Fruit fly (Drosophila melanogaster) whole organism, embryonic: ENCODE data around the gene CG7739.
A peak's percentile ranks its signal among the peaks of the same experiment; 100 is the strongest.

Experiments
- Ada2b ChIP-seq: fragments of 200-800 bp; sonication (Bioruptor generic); IDR thresholded peaks from 2 replicates; pipeline ENCODE4 v1.3.6; 2022; ENCODE audit warnings: missing biosample characterization, missing genetic modification characterization
- Blimp-1 ChIP-seq: fragments of 200-800 bp; sonication (Bioruptor generic); optimal IDR thresholded peaks from 3 replicates; lab custom pipeline; 2018; ENCODE audit warnings: missing biosample characterization, missing genetic modification characterization, mild to moderate bottlenecking, moderate library complexity, missing genetic modification reagents
- BtbVII ChIP-seq: fragments of 200-800 bp; sonication (Bioruptor generic); optimal IDR thresholded peaks from 3 replicates; lab custom pipeline; 2017; ENCODE audit warnings: missing biosample characterization, mild to moderate bottlenecking, missing genetic modification characterization
- CG10267 ChIP-seq: fragments of 200-800 bp; sonication (Bioruptor generic); optimal IDR thresholded peaks from 2 replicates; lab custom pipeline; 2018; ENCODE audit warnings: missing biosample characterization, mild to moderate bottlenecking, missing genetic modification characterization, moderate library complexity
- CG10274 ChIP-seq: fragments of 200-800 bp; sonication (Bioruptor generic); optimal IDR thresholded peaks from 3 replicates; lab custom pipeline; 2017; ENCODE audit warnings: missing biosample characterization, mild to moderate bottlenecking, missing genetic modification characterization
- CG10431 ChIP-seq: fragments of 200-800 bp; sonication (Bioruptor generic); optimal IDR thresholded peaks from 3 replicates; lab custom pipeline; 2018; ENCODE audit warnings: missing biosample characterization, mild to moderate bottlenecking, missing genetic modification characterization
- CG10959 ChIP-seq: fragments of 200-800 bp; sonication (Bioruptor generic); IDR thresholded peaks from 2 replicates; pipeline ENCODE4 v1.3.6; 2022; ENCODE audit warnings: missing biosample characterization, missing genetic modification characterization
- CG11085 ChIP-seq: fragments of 200-800 bp; sonication (Bioruptor generic); IDR thresholded peaks from 2 replicates; pipeline ENCODE4 v1.3.6; 2022; ENCODE audit warnings: missing biosample characterization, missing genetic modification characterization
- CG11456 ChIP-seq: fragments of 200-800 bp; sonication (Bioruptor generic); IDR thresholded peaks from 3 replicates; pipeline ENCODE4 v1.3.6; 2022; ENCODE audit warnings: missing biosample characterization, missing genetic modification characterization
- CG12659 ChIP-seq: fragments of 200-800 bp; sonication (Bioruptor generic); optimal IDR thresholded peaks from 3 replicates; lab custom pipeline; 2017; ENCODE audit warnings: mild to moderate bottlenecking, missing biosample characterization, missing genetic modification reagents, missing genetic modification characterization
- CG17186 ChIP-seq: fragments of 200-800 bp; sonication (Bioruptor generic); optimal IDR thresholded peaks from 3 replicates; lab custom pipeline; 2017; ENCODE audit warnings: missing biosample characterization, missing genetic modification reagents, missing genetic modification characterization
- CG17328 ChIP-seq: fragments of 200-800 bp; sonication (Bioruptor generic); IDR thresholded peaks from 2 replicates; pipeline ENCODE4 v1.3.6; 2022; ENCODE audit warnings: missing biosample characterization, missing genetic modification characterization
- CG17385 ChIP-seq: fragments of 200-800 bp; sonication (Bioruptor generic); optimal IDR thresholded peaks from 3 replicates; lab custom pipeline; 2018; ENCODE audit warnings: missing biosample characterization, mild to moderate bottlenecking, missing genetic modification characterization
- CG18619 ChIP-seq: fragments of 200-800 bp; sonication (Bioruptor generic); optimal IDR thresholded peaks from 3 replicates; lab custom pipeline; 2017; ENCODE audit warnings: missing biosample characterization, mild to moderate bottlenecking, missing genetic modification characterization
- CG2889 ChIP-seq: fragments of 200-800 bp; sonication (Bioruptor generic); IDR thresholded peaks from 3 replicates; pipeline ENCODE4 v1.3.6; 2022; ENCODE audit warnings: missing biosample characterization, missing genetic modification characterization
- CG4730 ChIP-seq: fragments of 200-800 bp; sonication (Bioruptor generic); IDR thresholded peaks from 2 replicates; pipeline ENCODE4 v1.3.6; 2022; ENCODE audit warnings: missing biosample characterization, missing genetic modification characterization
- CG7271 ChIP-seq: fragments of 200-800 bp; sonication (Bioruptor generic); optimal IDR thresholded peaks from 2 replicates; lab custom pipeline; 2018; ENCODE audit warnings: missing biosample characterization, mild to moderate bottlenecking, missing genetic modification characterization, moderate library complexity
- CG7556 ChIP-seq: fragments of 200-800 bp; sonication (Bioruptor generic); optimal IDR thresholded peaks from 2 replicates; lab custom pipeline; 2017; ENCODE audit warnings: missing biosample characterization, mild to moderate bottlenecking, missing genetic modification characterization
- CG9437 ChIP-seq: fragments of 200-800 bp; sonication (Bioruptor generic); optimal IDR thresholded peaks from 2 replicates; lab custom pipeline; 2018; ENCODE audit warnings: missing biosample characterization, mild to moderate bottlenecking, missing genetic modification characterization
- CTCF ChIP-seq: fragments of 200-800 bp; sonication (Bioruptor generic); optimal IDR thresholded peaks from 2 replicates; lab custom pipeline; 2017; ENCODE audit warnings: missing biosample characterization, mild to moderate bottlenecking, missing genetic modification characterization, moderate library complexity
- Deaf1 ChIP-seq: fragments of 200-800 bp; optimal IDR thresholded peaks from 3 replicates; lab custom pipeline; 2019; ENCODE audit warnings: missing biosample characterization, mild to moderate bottlenecking, missing genetic modification characterization, moderate library complexity
- Fer3 ChIP-seq: fragments of 200-800 bp; sonication (Bioruptor generic); optimal IDR thresholded peaks from 2 replicates; lab custom pipeline; 2018; ENCODE audit warnings: missing biosample characterization, mild to moderate bottlenecking, missing genetic modification characterization, moderate library complexity
- HmgZ ChIP-seq: fragments of 200-800 bp; sonication (Bioruptor generic); optimal IDR thresholded peaks from 2 replicates; lab custom pipeline; 2018; ENCODE audit warnings: missing biosample characterization, mild to moderate bottlenecking, missing genetic modification characterization
- Ravus ChIP-seq: fragments of 200-800 bp; sonication (Bioruptor generic); IDR thresholded peaks from 2 replicates; pipeline ENCODE4 v1.3.6; 2022; ENCODE audit warnings: missing biosample characterization, missing genetic modification characterization
- Six4 ChIP-seq: fragments of 200-800 bp; sonication (Bioruptor generic); optimal IDR thresholded peaks from 2 replicates; lab custom pipeline; 2016; ENCODE audit warnings: missing biosample characterization, missing genetic modification characterization
- Sry-β ChIP-seq: fragments of 200-800 bp; sonication (Bioruptor generic); optimal IDR thresholded peaks from 2 replicates; lab custom pipeline; 2018; ENCODE audit warnings: missing biosample characterization, mild to moderate bottlenecking, missing genetic modification characterization, moderate library complexity
- Stat92E ChIP-seq, 3 experiments: fragments of >200 bp in 2 of 3; fragments of 200-800 bp in 1 of 3; sonication (Bioruptor generic) in 1 of 3; optimal IDR thresholded peaks; 2 replicates each; lab custom pipeline; 2017 to 2019; ENCODE audit warnings: missing biosample characterization in 3 of 3, missing genetic modification characterization in 3 of 3, mild to moderate bottlenecking in 1 of 3, moderate library complexity in 1 of 3
- Trl ChIP-seq, 3 experiments: fragments of >200 bp in 2 of 3; fragments of 200-800 bp in 1 of 3; sonication (Bioruptor generic) in 1 of 3; optimal IDR thresholded peaks; 2 replicates in 1 of 3; 3 replicates in 2 of 3; lab custom pipeline; 2016 to 2017; ENCODE audit warnings: missing biosample characterization in 1 of 3, missing genetic modification characterization in 1 of 3
- Vsx1 ChIP-seq: fragments of 200-800 bp; sonication (Bioruptor generic); optimal IDR thresholded peaks from 2 replicates; lab custom pipeline; 2017; ENCODE audit warnings: missing biosample characterization, mild to moderate bottlenecking, missing genetic modification characterization, missing genetic modification reagents
- bab2 ChIP-seq: fragments of 200-800 bp; sonication (Bioruptor generic); optimal IDR thresholded peaks from 2 replicates; lab custom pipeline; 2016; ENCODE audit warnings: missing biosample characterization, missing genetic modification characterization
- cg ChIP-seq: fragments of 200-800 bp; sonication (Bioruptor generic); optimal IDR thresholded peaks from 3 replicates; lab custom pipeline; 2019; ENCODE audit warnings: missing biosample characterization, mild to moderate bottlenecking, missing genetic modification characterization, moderate library complexity
- chinmo ChIP-seq: fragments of 200-800 bp; sonication (Bioruptor generic); IDR thresholded peaks from 4 replicates; pipeline ENCODE4 v1.3.6; 2022; ENCODE audit warnings: missing biosample characterization, missing genetic modification characterization; ENCODE audit not compliant: partially characterized antibody
- crol ChIP-seq: fragments of 200-800 bp; sonication (Bioruptor generic); IDR thresholded peaks from 2 replicates; pipeline ENCODE4 v1.3.6; 2022; ENCODE audit warnings: missing biosample characterization, missing genetic modification characterization
- dm ChIP-seq: fragments of 200-800 bp; sonication (Bioruptor generic); optimal IDR thresholded peaks from 3 replicates; lab custom pipeline; 2016; ENCODE audit warnings: missing biosample characterization, missing genetic modification characterization
- gem ChIP-seq: fragments of 200-800 bp; sonication (Bioruptor generic); optimal IDR thresholded peaks from 2 replicates; lab custom pipeline; 2019; ENCODE audit warnings: missing biosample characterization, mild to moderate bottlenecking, missing genetic modification characterization, moderate library complexity
- gfzf ChIP-seq: fragments of 200-800 bp; sonication (Bioruptor generic); optimal IDR thresholded peaks from 2 replicates; lab custom pipeline; 2016; ENCODE audit warnings: missing biosample characterization, mild to moderate bottlenecking, missing genetic modification characterization, moderate library complexity
- hth ChIP-seq: fragments of >200 bp; optimal IDR thresholded peaks from 2 replicates; lab custom pipeline; 2017; ENCODE audit warnings: inconsistent platforms
- kay ChIP-seq: fragments of 200-800 bp; sonication (Bioruptor generic); optimal IDR thresholded peaks from 2 replicates; lab custom pipeline; 2016; ENCODE audit warnings: missing biosample characterization, missing genetic modification characterization
- lab ChIP-seq: fragments of 200-800 bp; sonication (Bioruptor generic); optimal IDR thresholded peaks from 3 replicates; lab custom pipeline; 2017; ENCODE audit warnings: missing biosample characterization, missing genetic modification characterization, mild to moderate bottlenecking, moderate library complexity, missing genetic modification reagents
- nerfin-1 ChIP-seq: fragments of 200-800 bp; sonication (Bioruptor generic); optimal IDR thresholded peaks from 3 replicates; lab custom pipeline; 2019; ENCODE audit warnings: missing biosample characterization, mild to moderate bottlenecking, missing genetic modification characterization, moderate library complexity
- onecut ChIP-seq: fragments of 200-800 bp; sonication (Bioruptor generic); IDR thresholded peaks from 2 replicates; pipeline ENCODE4 v1.3.6; 2022; ENCODE audit warnings: missing biosample characterization, missing genetic modification characterization
- p53 ChIP-seq: fragments of 200-800 bp; sonication (Bioruptor generic); optimal IDR thresholded peaks from 2 replicates; lab custom pipeline; 2016; ENCODE audit warnings: missing biosample characterization, missing genetic modification characterization
- pum ChIP-seq: fragments of 200-800 bp; sonication (Bioruptor generic); optimal IDR thresholded peaks from 2 replicates; lab custom pipeline; 2016; ENCODE audit warnings: missing biosample characterization, missing genetic modification characterization
- sim ChIP-seq: fragments of 200-800 bp; sonication (Bioruptor generic); IDR thresholded peaks from 2 replicates; pipeline ENCODE4 v1.3.6; 2022; ENCODE audit warnings: missing biosample characterization, missing genetic modification characterization
- slbo ChIP-seq: fragments of 200-800 bp; sonication (Bioruptor generic); IDR thresholded peaks from 2 replicates; pipeline ENCODE4 v1.3.6; 2022; ENCODE audit warnings: missing biosample characterization, missing genetic modification characterization
- tx ChIP-seq: fragments of 200-800 bp; sonication (Bioruptor generic); optimal IDR thresholded peaks from 2 replicates; lab custom pipeline; 2016; ENCODE audit warnings: missing biosample characterization, missing genetic modification characterization
- vnd ChIP-seq: fragments of 200-800 bp; sonication (Bioruptor generic); IDR thresholded peaks from 3 replicates; pipeline ENCODE4 v1.3.6; 2022; ENCODE audit warnings: missing biosample characterization, missing genetic modification characterization; ENCODE audit not compliant: partially characterized antibody
- wek ChIP-seq: fragments of 200-800 bp; sonication (Bioruptor generic); optimal IDR thresholded peaks from 3 replicates; lab custom pipeline; 2018; ENCODE audit warnings: missing biosample characterization, mild to moderate bottlenecking, missing genetic modification characterization, moderate library complexity
- zf30C ChIP-seq: fragments of 200-800 bp; sonication (Bioruptor generic); optimal IDR thresholded peaks from 3 replicates; lab custom pipeline; 2018; ENCODE audit warnings: missing biosample characterization, mild to moderate bottlenecking, missing genetic modification characterization
- zfh2 ChIP-seq: fragments of 200-800 bp; sonication (Bioruptor generic); optimal IDR thresholded peaks from 2 replicates; lab custom pipeline; 2016; ENCODE audit warnings: missing biosample characterization, missing genetic modification characterization

The CG7739 gene

DNA sequence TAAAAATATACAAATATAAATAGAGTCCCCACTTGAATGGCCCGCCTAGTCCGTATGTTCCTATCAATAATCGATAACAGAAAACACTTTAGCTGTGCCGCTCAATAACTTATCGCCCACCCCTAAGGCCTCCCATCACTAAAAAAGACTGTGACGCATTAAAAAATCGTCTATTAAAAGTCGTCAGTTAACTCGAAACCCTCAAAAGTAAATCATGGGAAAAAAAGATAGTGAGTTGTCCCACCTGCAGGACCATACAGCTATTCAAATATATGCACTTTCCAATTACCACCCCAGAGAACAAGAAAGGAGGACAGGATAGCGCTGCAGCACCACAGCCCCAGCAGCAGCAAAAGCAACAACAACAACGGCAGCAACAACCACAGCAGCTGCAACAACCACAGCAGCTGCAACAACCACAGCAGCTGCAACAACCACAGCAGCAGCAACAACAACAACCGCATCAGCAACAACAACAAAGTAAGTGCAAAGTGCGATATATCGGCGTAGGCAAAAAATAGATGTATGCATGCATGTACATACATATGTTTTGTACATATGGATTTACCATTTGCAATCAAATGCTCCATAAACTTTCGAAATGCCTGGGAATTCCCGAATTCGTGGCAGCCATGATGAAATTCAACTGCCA lies 8.7 kb downstream of the CG7739 start, which contains the start of gene AGO2 (continued):
- no peak for TF ChIP-seq CG17328 (GFP tag; lab: Robert Waterston, UW)
- peak; percentile 9 for TF ChIP-seq zfh2 (GFP tag; lab: Kevin White, UChicago)
- TF ChIP-seq CTCF (GFP tag; lab: Kevin White, UChicago): peak; percentile 61
- TF ChIP-seq Fer3 (tag; lab: Kevin White, UChicago): no peak
- TF ChIP-seq p53: no peak
- no peak for TF ChIP-seq CG17385
- TF ChIP-seq CG7556 (GFP tag; lab: Kevin White, UChicago): no peak
- peak; percentile 48 for TF ChIP-seq CG7271 (tag; lab: Kevin White, UChicago)
- peak; percentile 9 for TF ChIP-seq BtbVII
- TF ChIP-seq CG9437: no peak
- TF ChIP-seq tx (GFP tag; lab: Kevin White, UChicago): no peak
- TF ChIP-seq CG18619 (GFP tag; lab: Kevin White, UChicago): no peak
- TF ChIP-seq crol (GFP tag; lab: Robert Waterston, UW): no peak
- peak; percentile 61 for TF ChIP-seq CG10431 (GFP tag; lab: Kevin White, UChicago)
- TF ChIP-seq sim (GFP tag; lab: Robert Waterston, UW): no peak
- no peak for TF ChIP-seq pum
- no peak for TF ChIP-seq CG10274 (GFP tag; lab: Kevin White, UChicago)
- TF ChIP-seq vnd (GFP tag; lab: Robert Waterston, UW): peak; percentile 62; the same call in 1 of the 3 replicates
- TF ChIP-seq bab2 (GFP tag; lab: Kevin White, UChicago): no peak
- peak; percentile 17 for TF ChIP-seq wek
- no peak for TF ChIP-seq Ravus (GFP tag; lab: Robert Waterston, UW)
- no peak for TF ChIP-seq Sry-β (GFP tag; lab: Kevin White, UChicago)
- no peak for TF ChIP-seq Vsx1 (GFP tag; lab: Kevin White, UChicago)
- TF ChIP-seq Deaf1 (tag; lab: Kevin White, UChicago): no peak
- peak; percentile 21 for TF ChIP-seq nerfin-1 (tag; lab: Kevin White, UChicago)
- peak; percentile 66 for TF ChIP-seq CG17186 (GFP tag; lab: Kevin White, UChicago)
- TF ChIP-seq CG10267 (tag; lab: Kevin White, UChicago): peak; percentile 41
- TF ChIP-seq CG2889 (GFP tag; lab: Robert Waterston, UW): no peak
- TF ChIP-seq HmgZ (tag; lab: Kevin White, UChicago): no peak
- no peak for TF ChIP-seq zf30C
- no peak for TF ChIP-seq CG11456 (GFP tag; lab: Robert Waterston, UW)
- no peak for TF ChIP-seq lab
- peak; percentile 47 for TF ChIP-seq onecut (GFP tag; lab: Robert Waterston, UW)
- no peak for TF ChIP-seq CG4730 (GFP tag; lab: Robert Waterston, UW)
- no peak for TF ChIP-seq CG10959 (GFP tag; lab: Robert Waterston, UW)
- TF ChIP-seq gfzf (GFP tag; lab: Kevin White, UChicago): peak; percentile 41
- no peak for TF ChIP-seq gem (tag; lab: Kevin White, UChicago)
- TF ChIP-seq kay (GFP tag; lab: Kevin White, UChicago): peak; percentile 91
- no peak for TF ChIP-seq Ada2b (GFP tag; lab: Robert Waterston, UW)
- TF ChIP-seq cg (GFP tag; lab: Kevin White, UChicago): peak; percentile 52
- peak in 1 of 3 experiments; percentile 78 for TF ChIP-seq Stat92E (GFP tag; optimal IDR thresholded peaks at IDR 0.05; lab: Kevin White, UChicago)
- no peak for TF ChIP-seq Trl (optimal IDR thresholded peaks at IDR 0.05; lab: Kevin White, UChicago)
- TF ChIP-seq Trl (GFP tag; optimal IDR thresholded peaks at IDR 0.05; lab: Kevin White, UChicago): no peak
- no peak for TF ChIP-seq slbo
- TF ChIP-seq Six4 (GFP tag; lab: Kevin White, UChicago): peak; percentile 17
- no peak for TF ChIP-seq hth
- no peak for TF ChIP-seq Blimp-1 (GFP tag; lab: Kevin White, UChicago)
- TF ChIP-seq CG12659: peak; percentile 53
- TF ChIP-seq CG11085 (GFP tag; lab: Robert Waterston, UW): no peak
- TF ChIP-seq chinmo: peak; percentile 95; the same call in 2 of the 4 replicates
- no peak for TF ChIP-seq dm (GFP tag; lab: Kevin White, UChicago)
